Fruit fly (Drosophila melanogaster) whole organism, wandering third instar larva: ENCODE data around the gene CG34461.

Source experiments
- CG32264 ChIP-seq: fragments of 200-800 bp; sonication (Bioruptor generic); optimal IDR thresholded peaks from 2 replicates; lab custom pipeline; 2016; ENCODE audit warnings: missing biosample characterization, missing genetic modification characterization
- CG9705 ChIP-seq: fragments of 200-800 bp; sonication (Bioruptor generic); optimal IDR thresholded peaks from 2 replicates; lab custom pipeline; 2018; ENCODE audit warnings: missing biosample characterization, mild to moderate bottlenecking, missing genetic modification characterization
- CrebA ChIP-seq: fragments of 200-800 bp; sonication (Bioruptor generic); optimal IDR thresholded peaks from 2 replicates; lab custom pipeline; 2016; ENCODE audit warnings: missing biosample characterization, mild to moderate bottlenecking, missing genetic modification characterization, borderline replicate concordance
- Dfd ChIP-seq: fragments of >200 bp; optimal IDR thresholded peaks from 2 replicates; lab custom pipeline; 2017; ENCODE audit warnings: missing biosample characterization, missing genetic modification characterization
- Dif ChIP-seq: fragments of 200-275, 200-300 bp; sonication (Bioruptor generic); optimal IDR thresholded peaks from 2 replicates; lab custom pipeline; 2018; ENCODE audit warnings: missing biosample characterization, missing genetic modification characterization; ENCODE audit not compliant: partially characterized antibody
- GATAd ChIP-seq: sonication (Bioruptor generic); optimal IDR thresholded peaks from 2 replicates; lab custom pipeline; 2016; ENCODE audit warnings: missing biosample characterization, missing genetic modification characterization
- HLH106 ChIP-seq: fragments of 200-800 bp; optimal IDR thresholded peaks from 3 replicates; lab custom pipeline; 2019; ENCODE audit warnings: missing biosample characterization, mild to moderate bottlenecking, missing genetic modification characterization, moderate library complexity
- Hnf4 ChIP-seq: fragments of 200-800 bp; sonication (Bioruptor generic); optimal IDR thresholded peaks from 2 replicates; lab custom pipeline; 2016; ENCODE audit warnings: missing biosample characterization, mild to moderate bottlenecking, missing genetic modification characterization
- Hr78 ChIP-seq: fragments of >200 bp; optimal IDR thresholded peaks from 2 replicates; lab custom pipeline; 2017; ENCODE audit warnings: missing biosample characterization, missing genetic modification characterization
- Jra ChIP-seq: sonication (Bioruptor generic); optimal IDR thresholded peaks from 2 replicates; lab custom pipeline; 2016; ENCODE audit warnings: missing biosample characterization, missing genetic modification characterization
- Mio ChIP-seq: sonication (Bioruptor generic); optimal IDR thresholded peaks from 2 replicates; lab custom pipeline; 2016; ENCODE audit warnings: missing biosample characterization, missing genetic modification characterization
- N ChIP-seq: fragments of >200 bp; optimal IDR thresholded peaks from 2 replicates; lab custom pipeline; 2018; ENCODE audit warnings: missing biosample characterization, missing external identifiers, missing genetic modification characterization
- OdsH ChIP-seq: fragments of 200-800 bp; sonication (Bioruptor generic); optimal IDR thresholded peaks from 2 replicates; lab custom pipeline; 2016; ENCODE audit warnings: missing biosample characterization, mild to moderate bottlenecking, missing genetic modification characterization
- Rel ChIP-seq, 2 experiments: fragments of 200-800 bp; sonication (Bioruptor generic) in 1 of 2; optimal IDR thresholded peaks; 2 replicates in 1 of 2; 3 replicates in 1 of 2; lab custom pipeline; 2016 to 2019; ENCODE audit warnings: mild to moderate bottlenecking in 2 of 2, missing biosample characterization in 2 of 2, missing genetic modification characterization in 2 of 2, moderate library complexity in 1 of 2
- Sp1 ChIP-seq: fragments of 200-800 bp; sonication (Bioruptor generic); optimal IDR thresholded peaks from 3 replicates; lab custom pipeline; 2019; ENCODE audit warnings: missing biosample characterization, mild to moderate bottlenecking, missing genetic modification characterization, moderate library complexity
- br ChIP-seq: fragments of 200-800 bp; sonication (Bioruptor generic); optimal IDR thresholded peaks from 2 replicates; lab custom pipeline; 2016; ENCODE audit warnings: missing biosample characterization, missing genetic modification characterization
- dl ChIP-seq, 2 experiments: fragments of 175-275, 200-275 bp in 1 of 2; fragments of 200-275 bp in 1 of 2; sonication (Bioruptor generic); optimal IDR thresholded peaks; lab custom pipeline; 2018; ENCODE audit warnings: mild to moderate bottlenecking in 2 of 2, missing biosample characterization in 2 of 2, missing genetic modification characterization in 2 of 2, moderate library complexity in 2 of 2; ENCODE audit not compliant: partially characterized antibody in 2 of 2, insufficient read depth in 1 of 2
- dmrt93B ChIP-seq: fragments of 200-800 bp; sonication (Bioruptor generic); optimal IDR thresholded peaks from 2 replicates; lab custom pipeline; 2018; ENCODE audit warnings: missing biosample characterization, mild to moderate bottlenecking, missing genetic modification characterization
- ey ChIP-seq: fragments of 200-800 bp; sonication (Bioruptor generic); optimal IDR thresholded peaks from 2 replicates; lab custom pipeline; 2016; ENCODE audit warnings: missing biosample characterization, missing genetic modification characterization
- foxo ChIP-seq, 2 experiments: fragments of 200-800 bp; sonication (Bioruptor generic); optimal IDR thresholded peaks; 2 replicates in 1 of 2; 3 replicates in 1 of 2; lab custom pipeline; 2016 to 2017; ENCODE audit warnings: missing biosample characterization in 2 of 2, missing genetic modification characterization in 2 of 2
- fru ChIP-seq: fragments of 200-800 bp; sonication (Bioruptor generic); optimal IDR thresholded peaks from 3 replicates; lab custom pipeline; 2016; ENCODE audit warnings: missing biosample characterization, mild to moderate bottlenecking, missing genetic modification characterization
- h ChIP-seq: fragments of 200-800 bp; sonication (Bioruptor generic); optimal IDR thresholded peaks from 3 replicates; lab custom pipeline; 2016; ENCODE audit warnings: missing biosample characterization, mild to moderate bottlenecking, missing genetic modification characterization
- lola ChIP-seq: fragments of >200 bp; optimal IDR thresholded peaks from 2 replicates; lab custom pipeline; 2017; ENCODE audit warnings: missing biosample characterization, missing genetic modification characterization
- pan ChIP-seq: fragments of >200 bp; optimal IDR thresholded peaks from 2 replicates; lab custom pipeline; 2017
- psq ChIP-seq: fragments of 200-800 bp; sonication (Bioruptor generic); optimal IDR thresholded peaks from 3 replicates; lab custom pipeline; 2017; ENCODE audit warnings: missing biosample characterization, mild to moderate bottlenecking, missing genetic modification characterization, moderate library complexity
- rgr ChIP-seq: fragments of 200-800 bp; sonication (Bioruptor generic); optimal IDR thresholded peaks from 3 replicates; lab custom pipeline; 2016; ENCODE audit warnings: missing biosample characterization, mild to moderate bottlenecking, missing genetic modification characterization
- sage ChIP-seq: fragments of 200-800 bp; sonication (Bioruptor generic); optimal IDR thresholded peaks from 2 replicates; lab custom pipeline; 2016; ENCODE audit warnings: missing biosample characterization, mild to moderate bottlenecking, missing genetic modification characterization
- woc ChIP-seq: sonication (Bioruptor generic); optimal IDR thresholded peaks from 2 replicates; lab custom pipeline; 2016; ENCODE audit warnings: missing biosample characterization, mild to moderate bottlenecking, missing genetic modification characterization

CG34461 gene

dm6 chr3L:8370922-8371321 is 45.3 kb downstream of the CG34461 start:
- peak in 1 of 2 experiments; percentile 53 for TF ChIP-seq foxo (GFP tag; optimal IDR thresholded peaks at IDR 0.05; lab: Kevin White, UChicago)
- TF ChIP-seq br: peak; percentile 49
- TF ChIP-seq OdsH (GFP tag; lab: Kevin White, UChicago): peak; percentile 45
- TF ChIP-seq CG32264 (GFP tag; lab: Kevin White, UChicago): peak; percentile 44
- peak; percentile 23 for TF ChIP-seq dmrt93B (GFP tag; lab: Kevin White, UChicago)
- peak; percentile 51 for TF ChIP-seq psq (GFP tag; lab: Kevin White, UChicago)
- TF ChIP-seq lola (GFP tag; lab: Kevin White, UChicago): no peak
- no peak for TF ChIP-seq Dif (GFP tag; lab: Kevin White, UChicago)
- peak; percentile 52 for TF ChIP-seq CG9705 (GFP tag; lab: Kevin White, UChicago)
- no peak for TF ChIP-seq pan (lab: Kevin White, UChicago)
- peak; percentile 78 for TF ChIP-seq Sp1 (GFP tag; lab: Kevin White, UChicago)
- peak; percentile 20 for TF ChIP-seq CrebA (GFP tag; lab: Kevin White, UChicago)
- peak; percentile 5 for TF ChIP-seq Hnf4 (GFP tag; lab: Kevin White, UChicago)
- no peak for TF ChIP-seq Hr78
- no peak for TF ChIP-seq Mio
- peak; percentile 73 for TF ChIP-seq h (GFP tag; lab: Kevin White, UChicago)
- TF ChIP-seq Rel (GFP tag; optimal IDR thresholded peaks at IDR 0.05; lab: Kevin White, UChicago): no peak
- TF ChIP-seq Rel (tag; optimal IDR thresholded peaks at IDR 0.05; lab: Kevin White, UChicago): peak; percentile 37
- peak; percentile 53 for TF ChIP-seq woc (GFP tag; lab: Kevin White, UChicago)
- TF ChIP-seq fru (GFP tag; lab: Kevin White, UChicago): peak; percentile 54
- peak; percentile 59 for TF ChIP-seq rgr (GFP tag; lab: Kevin White, UChicago)
- TF ChIP-seq Dfd (GFP tag; lab: Kevin White, UChicago): no peak
- TF ChIP-seq ey: peak; percentile 50
- TF ChIP-seq sage: peak; percentile 46
- TF ChIP-seq HLH106: peak; percentile 77
- TF ChIP-seq, all 38 proteins: peak for 18

- no peak for TF ChIP-seq Mio
- no peak for TF ChIP-seq Hr78
- no peak for TF ChIP-seq Jra (GFP tag; lab: Kevin White, UChicago)
- TF ChIP-seq N: no peak
- no peak for TF ChIP-seq CG32264 (GFP tag; lab: Kevin White, UChicago)
- TF ChIP-seq dl (GFP tag; optimal IDR thresholded peaks at IDR 0.05; lab: Kevin White, UChicago; ENCODE audit: insufficient read depth in 1 of 2, partially characterized antibody in 2 of 2): no peak
- TF ChIP-seq psq (GFP tag; lab: Kevin White, UChicago): no peak
- no peak for TF ChIP-seq foxo (GFP tag; optimal IDR thresholded peaks at IDR 0.05; lab: Kevin White, UChicago)
- TF ChIP-seq GATAd (GFP tag; lab: Kevin White, UChicago): no peak
Observed at dm6 chr3L:8371538-8371937, 45.9 kb downstream of the CG34461 start.

- peak; percentile 76 for TF ChIP-seq Dfd (GFP tag; lab: Kevin White, UChicago)
- TF ChIP-seq Hr78: no peak
Observed at dm6 chr3L:8372035-8372434, 46.4 kb downstream of the CG34461 start, which contains the start of gene ImpE1. Gene ImpE1 (plus strand): TSS chr3L:8372405.

dm6 chr3L:8374107-8374506 is 48.4 kb downstream of the CG34461 start:
- TF ChIP-seq N (no peak), pan (lab: Kevin White, UChicago) (no peak), CG32264 (GFP tag; lab: Kevin White, UChicago) (no peak)
